Worm (Caenorhabditis elegans): ENCODE data around the gene ccdc-12.

The ccdc-12 gene

ce11 chrIV:2529281-2529680 is 34.3 kb upstream of the ccdc-12 start:
- no peak for TF ChIP-seq R02D3.7 (tag; optimal IDR thresholded peaks at IDR 0.05)
- TF ChIP-seq ceh-28 (tag; optimal IDR thresholded peaks at IDR 0.05): peak; percentile 79

- peak; percentile 15 for TF ChIP-seq ceh-28 (tag; optimal IDR thresholded peaks at IDR 0.05)
These were observed 33.8 kb upstream of the ccdc-12 start for ce11 chrIV:2528741-2529140.

DNA sequence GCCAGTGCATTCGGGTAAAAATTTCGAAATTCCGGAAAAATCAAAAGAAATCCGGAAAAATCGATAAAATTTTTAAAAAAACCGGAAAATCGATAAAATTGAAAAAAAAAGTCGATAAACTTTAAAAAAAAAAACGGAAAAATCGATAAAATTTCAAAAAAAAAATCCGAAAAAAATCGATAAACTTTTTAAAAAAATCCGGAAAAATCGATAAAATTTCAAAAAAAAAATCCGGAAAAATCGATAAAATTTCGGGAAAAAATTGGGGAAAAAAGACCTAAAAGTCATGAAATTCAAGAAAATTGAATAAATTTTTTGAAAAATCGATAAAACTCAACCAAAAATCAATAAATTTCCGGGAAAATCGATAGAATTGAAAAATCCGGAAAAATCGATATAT is 31.9 kb upstream of the ccdc-12 start:
- TF ChIP-seq dmd-8 (GFP tag; IDR thresholded peaks at IDR 0.05): no peak
- peak; percentile 66 for TF ChIP-seq ceh-28 (tag; optimal IDR thresholded peaks at IDR 0.05)

DNA sequence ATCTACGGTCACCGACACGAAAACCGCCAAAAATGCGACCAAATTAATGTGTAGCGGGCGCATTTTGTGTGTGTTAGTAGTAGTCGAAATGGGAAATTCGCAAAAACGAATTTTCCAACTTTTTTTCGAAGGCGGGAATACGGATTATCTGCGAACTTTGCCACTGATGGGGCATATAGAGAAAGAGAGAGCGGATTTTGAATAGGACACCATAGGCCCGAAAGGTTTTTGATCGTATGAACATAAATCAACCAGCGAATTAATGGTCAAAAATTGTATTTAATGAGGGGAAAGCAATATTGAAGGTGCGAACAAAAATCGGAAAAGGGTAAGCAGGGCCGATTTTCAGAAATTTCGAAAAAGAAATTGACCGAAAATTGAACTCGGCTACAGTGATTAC is 12.8 kb upstream of the ccdc-12 start, which contains the start of gene Y69A2AR.22:
Gene Y69A2AR.22 (minus strand): TSS at position 101 of the 400 bp plus-strand sequence.
- TF ChIP-seq hmg-1.1 (GFP tag; IDR thresholded peaks at IDR 0.05) (no peak), ctbp-1 (GFP tag; IDR thresholded peaks at IDR 0.05) (no peak), zfp-3 (GFP tag; conservative IDR thresholded peaks at IDR 0.05) (no peak), ztf-11 (tag; optimal IDR thresholded peaks at IDR 0.05) (no peak), aly-2 (tag; optimal IDR thresholded peaks at IDR 0.05) (no peak), fkh-10 (GFP tag; optimal IDR thresholded peaks at IDR 0.05) (no peak), gei-8 (GFP tag; optimal IDR thresholded peaks at IDR 0.05) (no peak), set-16 (GFP tag; IDR thresholded peaks at IDR 0.05) (no peak), daf-19 (GFP tag; conservative IDR thresholded peaks at IDR 0.05) (no peak), nhr-11 (tag; optimal IDR thresholded peaks at IDR 0.05) (no peak), lsy-2 (tag; optimal IDR thresholded peaks at IDR 0.05) (no peak), lin-1 (GFP tag; IDR thresholded peaks at IDR 0.05) (no peak), F37D6.2 (tag; optimal IDR thresholded peaks at IDR 0.05) (no peak), Y5F2A.4 (GFP tag; optimal IDR thresholded peaks at IDR 0.05) (no peak)

ce11 chrIV:2502609-2503008 is 7.6 kb upstream of the ccdc-12 start:
- TF ChIP-seq lin-38 (GFP tag; IDR thresholded peaks at IDR 0.05) (0 out of 2 replicates have a peak, but pooled peaks have one; percentile 37), egl-43 (GFP tag; IDR thresholded peaks at IDR 0.05) (peak; percentile 51; the same call in 1 of the 2 replicates), set-16 (GFP tag; IDR thresholded peaks at IDR 0.05) (peak; percentile 27; the same call in 1 of the 2 replicates)

ce11 chrIV:2497615-2498183 is 2.7 kb upstream of the ccdc-12 start, which contains the start of gene Y69A2AR.16:
Y69A2AR.16 (plus strand) TSS chrIV:2497803.
- TF ChIP-seq R02D3.7 (tag; optimal IDR thresholded peaks at IDR 0.05): no peak
- TF ChIP-seq pha-4 (GFP tag; IDR thresholded peaks at IDR 0.05): peak; percentile 13; the same call in 1 of the 2 replicates
- no peak for TF ChIP-seq pha-4 (tag; optimal IDR thresholded peaks at IDR 0.05)
- TF ChIP-seq vab-7 (GFP tag; IDR thresholded peaks at IDR 0.05): 0 out of 2 replicates have a peak, but pooled peaks have one; percentile 12
- no peak for TF ChIP-seq tra-1 (GFP tag; IDR thresholded peaks at IDR 0.05)
- TF ChIP-seq T20F7.1 (GFP tag; optimal IDR thresholded peaks at IDR 0.05): no peak
- no peak for TF ChIP-seq egl-43 (GFP tag; IDR thresholded peaks at IDR 0.05)
- no peak for TF ChIP-seq fkh-10 (GFP tag; optimal IDR thresholded peaks at IDR 0.05)
- no peak for TF ChIP-seq lin-29 (GFP tag; IDR thresholded peaks at IDR 0.05)
- TF ChIP-seq F10B5.3 (tag; optimal IDR thresholded peaks at IDR 0.05): no peak
- TF ChIP-seq ces-1 (GFP tag; optimal IDR thresholded peaks at IDR 0.05): no peak
- TF ChIP-seq ama-1 (optimal IDR thresholded peaks at IDR 0.05): no peak
- TF ChIP-seq lin-38 (GFP tag; IDR thresholded peaks at IDR 0.05): peak; percentile 55
- TF ChIP-seq dpl-1 (GFP tag; optimal IDR thresholded peaks at IDR 0.05): no peak
- no peak for TF ChIP-seq lin-13 (GFP tag; optimal IDR thresholded peaks at IDR 0.05)
- TF ChIP-seq nhr-28 (tag; optimal IDR thresholded peaks at IDR 0.05): no peak
- no peak for TF ChIP-seq dmd-6 (GFP tag; IDR thresholded peaks at IDR 0.05)
- TF ChIP-seq snpc-1.2 (GFP tag; IDR thresholded peaks at IDR 0.05): no peak
- no peak for TF ChIP-seq ceh-44 (GFP tag; IDR thresholded peaks at IDR 0.05)
- no peak for TF ChIP-seq lin-15B (tag; optimal IDR thresholded peaks at IDR 0.05)
- TF ChIP-seq nhr-10 (tag; optimal IDR thresholded peaks at IDR 0.05): no peak
- no peak for TF ChIP-seq hlh-30 (tag; optimal IDR thresholded peaks at IDR 0.05; ENCODE audit: insufficient read depth)
- TF ChIP-seq ceh-62 (tag; optimal IDR thresholded peaks at IDR 0.05): no peak
- 0 out of 2 replicates have a peak, but pooled peaks have one; percentile 70 for TF ChIP-seq zfp-3 (GFP tag; conservative IDR thresholded peaks at IDR 0.05)
- TF ChIP-seq spr-1 (tag; optimal IDR thresholded peaks at IDR 0.05): no peak
- no peak for TF ChIP-seq ceh-82 (tag; optimal IDR thresholded peaks at IDR 0.05)
- TF ChIP-seq set-16 (GFP tag; IDR thresholded peaks at IDR 0.05): no peak
- TF ChIP-seq F37D6.2 (tag; optimal IDR thresholded peaks at IDR 0.05): no peak
- no peak for TF ChIP-seq egl-27 (tag; optimal IDR thresholded peaks at IDR 0.05)
